Worm (Caenorhabditis elegans) whole organism, young adult: ENCODE measurements around the gene F55B12.10.
"Not testable (repeated sequence)": the region's sequence is repeated elsewhere in the genome, so short reads cannot be mapped to it uniquely, and the experiment has no call there.

Experiments used
- F49E8.2 ChIP-seq: sonication (generic microtip); optimal IDR thresholded peaks from 3 replicates; lab custom pipeline; 2017; ENCODE audit warnings: missing genetic modification characterization, mild to moderate bottlenecking, missing compliant biosample characterization, antibody characterized with exemption, moderate library complexity; ENCODE audit not compliant: insufficient read depth
- T26A5.8 ChIP-seq: sonication (generic microtip); optimal IDR thresholded peaks from 2 replicates; lab custom pipeline; 2016; ENCODE audit warnings: missing genetic modification characterization, missing compliant biosample characterization
- ceh-91 ChIP-seq: fragments of 200-800 bp; sonication (Bioruptor generic); IDR thresholded peaks from 2 replicates; pipeline ENCODE4 v1.3.6; 2022; ENCODE audit warnings: missing genetic modification reagents, missing genetic modification characterization, missing compliant biosample characterization
- lin-40 ChIP-seq: sonication (generic microtip); optimal IDR thresholded peaks from 2 replicates; lab custom pipeline; 2016; ENCODE audit warnings: missing genetic modification characterization, mild to moderate bottlenecking, missing compliant biosample characterization, missing genotype, missing genetic modification reagents
- madf-6 ChIP-seq: fragments of 200-800 bp; sonication (Bioruptor generic); IDR thresholded peaks from 2 replicates; pipeline ENCODE4 v1.3.6; 2022; ENCODE audit warnings: missing genetic modification reagents, missing genetic modification characterization, missing compliant biosample characterization
- mxl-1 ChIP-seq: sonication (generic microtip); optimal IDR thresholded peaks from 2 replicates; lab custom pipeline; 2016; ENCODE audit warnings: missing genetic modification characterization, missing compliant biosample characterization
- nhr-80 ChIP-seq: sonication (generic microtip); optimal IDR thresholded peaks from 2 replicates; lab custom pipeline; 2016; ENCODE audit warnings: missing genetic modification characterization, missing compliant biosample characterization
- pha-4 ChIP-seq: fragments of 150-350 bp; sonication (generic microtip); optimal IDR thresholded peaks from 2 replicates; lab custom pipeline; 2014; ENCODE audit warnings: missing biosample characterization, missing genetic modification reagents, missing genetic modification characterization
- sea-2 ChIP-seq: fragments of 200-800 bp; sonication (Bioruptor generic); IDR thresholded peaks from 2 replicates; pipeline ENCODE4 v1.3.6; 2022; ENCODE audit warnings: missing genetic modification characterization, missing compliant biosample characterization
- xnd-1 ChIP-seq: sonication (generic microtip); optimal IDR thresholded peaks from 2 replicates; lab custom pipeline; 2016; ENCODE audit warnings: missing genotype, missing genetic modification reagents, missing genetic modification characterization, missing compliant biosample characterization

ce11 chrV:13868886-13869285 lies 29.4 kb downstream of the F55B12.10 start:
- not testable (repeated sequence) for TF ChIP-seq F49E8.2 (tag; lab: Kevin White, UChicago); nhr-80 (tag; lab: Kevin White, UChicago); ceh-91 (GFP tag; lab: Robert Waterston, UW); xnd-1; pha-4 (tag; lab: Kevin White, UChicago); T26A5.8 (tag; lab: Kevin White, UChicago); mxl-1 (tag; lab: Kevin White, UChicago); madf-6 (GFP tag; lab: Robert Waterston, UW); sea-2 (GFP tag; lab: Robert Waterston, UW); lin-40 (tag; lab: Kevin White, UChicago)
